Fruit fly (Drosophila melanogaster): ENCODE results near the gene Atg4a.

Atg4a gene

dm6 chr2L:1043195-1043990 lies 37.3 kb upstream of the Atg4a start (continued):
- TF ChIP-seq CG6813 (GFP tag; optimal IDR thresholded peaks at IDR 0.05) (peak; percentile 17), wek (GFP tag; optimal IDR thresholded peaks at IDR 0.05) (no peak), ind (GFP tag; optimal IDR thresholded peaks at IDR 0.05) (peak; percentile 28), sr (GFP tag; IDR thresholded peaks at IDR 0.05) (peak; percentile 56; the same call in 2 of the 3 replicates), schlank (tag; optimal IDR thresholded peaks at IDR 0.05) (peak; percentile 13), Gug (GFP tag; IDR thresholded peaks at IDR 0.05) (peak; percentile 20; the same call in 1 of the 4 replicates), CG11560 (tag; IDR thresholded peaks at IDR 0.05) (no peak), corto (GFP tag; optimal IDR thresholded peaks at IDR 0.05) (no peak), CG12391 (tag; optimal IDR thresholded peaks at IDR 0.05) (peak; percentile 12), Rx (GFP tag; IDR thresholded peaks at IDR 0.05) (no peak), Taf1 (GFP tag; IDR thresholded peaks at IDR 0.05) (peak; percentile 39; the same call in 1 of the 2 replicates), Med (GFP tag) (peak; percentile 87), sob (GFP tag; IDR thresholded peaks at IDR 0.05) (peak; percentile 45), MBD-R2 (GFP tag; IDR thresholded peaks at IDR 0.05) (0 out of 2 replicates have a peak, but pooled peaks have one; percentile 8), lmd (GFP tag; IDR thresholded peaks at IDR 0.05) (peak; percentile 58; the same call in 1 of the 2 replicates), ranshi (GFP tag; IDR thresholded peaks at IDR 0.05) (peak; percentile 47; the same call in 1 of the 2 replicates), mam (GFP tag; optimal IDR thresholded peaks at IDR 0.05) (peak; percentile 57), Myb (GFP tag; optimal IDR thresholded peaks at IDR 0.05) (no peak), gsb-n (tag; optimal IDR thresholded peaks at IDR 0.05) (no peak), sug (tag; optimal IDR thresholded peaks at IDR 0.05) (peak; percentile 12), CG8924 (tag; optimal IDR thresholded peaks at IDR 0.05) (peak; percentile 14), CG10274 (GFP tag; optimal IDR thresholded peaks at IDR 0.05) (no peak), Dek (tag; optimal IDR thresholded peaks at IDR 0.05) (peak; percentile 1), chif (GFP tag; optimal IDR thresholded peaks at IDR 0.05) (no peak), grau (tag; optimal IDR thresholded peaks at IDR 0.05) (peak; percentile 82), Deaf1 (tag; optimal IDR thresholded peaks at IDR 0.05) (peak; percentile 96), CG6683 (GFP tag; optimal IDR thresholded peaks at IDR 0.05) (peak; percentile 22), bcd (GFP tag; optimal IDR thresholded peaks at IDR 0.05) (peak; percentile 16), Tbp (GFP tag; optimal IDR thresholded peaks at IDR 0.05) (no peak), CG9817 (tag; optimal IDR thresholded peaks at IDR 0.05) (peak; percentile 39), CG13775 (GFP tag; optimal IDR thresholded peaks at IDR 0.05) (no peak), CG14014 (GFP tag; IDR thresholded peaks at IDR 0.05) (peak; percentile 70), dysf (GFP tag; IDR thresholded peaks at IDR 0.05) (peak; percentile 52; the same call in 2 of the 3 replicates), CG18599 (GFP tag; optimal IDR thresholded peaks at IDR 0.05) (peak; percentile 85), twi (tag; optimal IDR thresholded peaks at IDR 0.05) (no peak), pan (optimal IDR thresholded peaks at IDR 0.05) (no peak), pan (GFP tag; optimal IDR thresholded peaks at IDR 0.05 in 1 of 2, IDR thresholded peaks at IDR 0.05 in 1 of 2) (peak in 1 of 2 experiments; percentile 51), CG13424 (tag; optimal IDR thresholded peaks at IDR 0.05) (peak; percentile 0), CG7271 (tag; optimal IDR thresholded peaks at IDR 0.05) (no peak), Hr39 (optimal IDR thresholded peaks at IDR 0.05) (no peak), Fer2 (tag; optimal IDR thresholded peaks at IDR 0.05) (peak; percentile 4), HLH54F (GFP tag; optimal IDR thresholded peaks at IDR 0.05) (no peak), Ada2b (GFP tag; IDR thresholded peaks at IDR 0.05) (peak; percentile 53), Rfx (GFP tag; IDR thresholded peaks at IDR 0.05) (peak; percentile 52; the same call in 1 of the 2 replicates), sens (GFP tag) (peak; percentile 29), fru (optimal IDR thresholded peaks at IDR 0.05) (no peak), crol (GFP tag; IDR thresholded peaks at IDR 0.05) (0 out of 2 replicates have a peak, but pooled peaks have one; percentile 30), slbo (GFP tag; IDR thresholded peaks at IDR 0.05) (peak; percentile 82), lab (GFP tag; optimal IDR thresholded peaks at IDR 0.05) (peak; percentile 71), mirr (GFP tag; optimal IDR thresholded peaks at IDR 0.05) (no peak)

Data from whole organism, embryonic.